Fruit fly (Drosophila melanogaster): ENCODE data around the gene brk.

- peak; percentile 86 for TF ChIP-seq CG8159 (tag; optimal IDR thresholded peaks at IDR 0.05)
- TF ChIP-seq CG17806 (tag; optimal IDR thresholded peaks at IDR 0.05) = peak; percentile 76
- TF ChIP-seq CG34367 (tag; optimal IDR thresholded peaks at IDR 0.05) = peak; percentile 54
- TF ChIP-seq Pif1A (GFP tag; optimal IDR thresholded peaks at IDR 0.05) = peak; percentile 73
- TF ChIP-seq Ets98B (GFP tag; IDR thresholded peaks at IDR 0.05) = peak; percentile 59
- no peak for TF ChIP-seq rn (GFP tag; IDR thresholded peaks at IDR 0.05)
Measured at dm6 chrX:7291850-7292499, 15.8 kb upstream of the brk start.

Measured in whole organism, pupa.